Worm (Caenorhabditis elegans): ENCODE results near the gene K01D12.15.
A peak's percentile ranks its signal among the peaks of the same experiment; 100 is the strongest.

The K01D12.15 gene

ce11 chrV:12412321-12412720, 26.1 kb downstream of the K01D12.15 start:
- TF ChIP-seq sea-2 (GFP tag; optimal IDR thresholded peaks at IDR 0.05) (no peak), ZK546.5 (tag; optimal IDR thresholded peaks at IDR 0.05) (no peak), nhr-23 (tag; optimal IDR thresholded peaks at IDR 0.05) (no peak)

DNA sequence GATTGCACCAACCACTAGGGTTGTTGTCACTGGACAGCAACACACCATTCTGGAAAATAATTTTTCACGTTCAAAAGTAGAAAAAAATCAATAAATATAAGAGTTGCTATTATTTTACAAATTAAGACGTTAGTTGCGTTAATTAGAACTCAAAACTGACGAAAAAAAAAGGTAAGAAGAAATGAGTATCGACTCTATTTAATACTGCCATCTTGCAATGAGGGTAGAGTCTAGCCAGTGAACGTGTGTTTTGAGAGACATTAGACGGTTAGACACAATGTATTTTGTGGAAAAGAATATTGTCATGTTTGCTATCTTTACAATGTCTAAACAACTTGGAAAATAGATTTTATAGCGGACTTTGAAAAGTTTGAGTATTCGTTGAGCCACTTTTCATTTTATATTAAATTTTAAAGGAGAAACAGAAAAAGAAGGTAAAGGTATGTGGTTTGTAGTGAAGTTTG, 27.4 kb downstream of the K01D12.15 start, which contains the start of gene cdr-6:
Gene cdr-6 (minus strand): TSS at position 51 of the 464 bp plus-strand sequence.
- peak; percentile 46 for TF ChIP-seq elt-2 (tag; optimal IDR thresholded peaks at IDR 0.05)
- TF ChIP-seq aly-2 (tag; optimal IDR thresholded peaks at IDR 0.05): no peak
- peak; percentile 28 for TF ChIP-seq ceh-28 (tag; optimal IDR thresholded peaks at IDR 0.05)
- no peak for TF ChIP-seq ztf-11 (tag; optimal IDR thresholded peaks at IDR 0.05)
- TF ChIP-seq nhr-23 (tag; optimal IDR thresholded peaks at IDR 0.05): peak; percentile 9
- no peak for TF ChIP-seq daf-12 (tag; optimal IDR thresholded peaks at IDR 0.05)
- TF ChIP-seq pqm-1 (tag; optimal IDR thresholded peaks at IDR 0.05): peak; percentile 63
- TF ChIP-seq pha-4 (tag; optimal IDR thresholded peaks at IDR 0.05): peak; percentile 61
- TF ChIP-seq unc-39 (tag; optimal IDR thresholded peaks at IDR 0.05): no peak
- no peak for TF ChIP-seq ama-1 (optimal IDR thresholded peaks at IDR 0.05)

DNA sequence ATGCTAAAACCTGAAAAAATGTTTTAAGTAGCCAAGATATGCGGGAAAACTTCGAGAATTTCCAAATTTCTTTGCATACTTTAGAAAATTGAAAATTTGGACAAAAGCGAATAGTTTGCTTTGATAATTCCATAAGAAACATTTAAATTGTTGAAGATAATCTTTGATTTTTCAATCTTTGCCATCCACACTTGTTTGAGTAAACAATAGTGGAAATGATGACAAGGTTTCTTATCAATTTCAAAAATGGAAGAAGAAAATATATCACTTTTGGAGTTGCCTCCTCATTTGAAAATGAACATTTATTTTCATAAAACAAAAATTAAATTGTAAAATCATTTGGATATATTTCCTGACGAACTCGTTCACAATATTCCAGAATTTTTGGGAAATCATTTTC, 28.1 kb downstream of the K01D12.15 start:
- no peak for TF ChIP-seq ceh-82 (tag; optimal IDR thresholded peaks at IDR 0.05)
- no peak for TF ChIP-seq tbx-2 (tag; optimal IDR thresholded peaks at IDR 0.05)
- no peak for TF ChIP-seq ceh-16 (tag; optimal IDR thresholded peaks at IDR 0.05)
- TF ChIP-seq pha-4 (tag; optimal IDR thresholded peaks at IDR 0.05): peak; percentile 15
- TF ChIP-seq ceh-9 (tag; optimal IDR thresholded peaks at IDR 0.05): no peak
- TF ChIP-seq nhr-12 (tag; optimal IDR thresholded peaks at IDR 0.05): no peak
- TF ChIP-seq unc-62 (GFP tag; optimal IDR thresholded peaks at IDR 0.05): no peak
- TF ChIP-seq nhr-237 (tag; optimal IDR thresholded peaks at IDR 0.05): no peak
- TF ChIP-seq elt-1 (tag; optimal IDR thresholded peaks at IDR 0.05): no peak
- no peak for TF ChIP-seq hmg-11 (tag; optimal IDR thresholded peaks at IDR 0.05)
- no peak for TF ChIP-seq sea-2 (GFP tag; optimal IDR thresholded peaks at IDR 0.05)
- TF ChIP-seq pqm-1 (tag; optimal IDR thresholded peaks at IDR 0.05): peak; percentile 55
- TF ChIP-seq nhr-25 (tag; optimal IDR thresholded peaks at IDR 0.05): no peak
- no peak for TF ChIP-seq elt-3 (tag; optimal IDR thresholded peaks at IDR 0.05)
- no peak for TF ChIP-seq mml-1 (tag; optimal IDR thresholded peaks at IDR 0.05)
- TF ChIP-seq nhr-43 (tag; optimal IDR thresholded peaks at IDR 0.05; ENCODE audit: poor library complexity, severe bottlenecking): no peak
- no peak for TF ChIP-seq snpc-4 (tag; optimal IDR thresholded peaks at IDR 0.05)
- TF ChIP-seq nhr-23 (tag; optimal IDR thresholded peaks at IDR 0.05): no peak
- no peak for TF ChIP-seq zag-1 (tag; optimal IDR thresholded peaks at IDR 0.05)
- TF ChIP-seq nhr-28 (tag; optimal IDR thresholded peaks at IDR 0.05): no peak
- no peak for TF ChIP-seq eor-1 (tag; optimal IDR thresholded peaks at IDR 0.05)
- TF ChIP-seq nfya-1 (tag; optimal IDR thresholded peaks at IDR 0.05; ENCODE audit: insufficient read depth): no peak
- TF ChIP-seq daf-12 (tag; optimal IDR thresholded peaks at IDR 0.05): no peak
- no peak for TF ChIP-seq egl-5 (tag; optimal IDR thresholded peaks at IDR 0.05)
- no peak for TF ChIP-seq jun-1 (tag; optimal IDR thresholded peaks at IDR 0.05)
- TF ChIP-seq aly-2 (tag; optimal IDR thresholded peaks at IDR 0.05): no peak
- no peak for TF ChIP-seq ama-1 (optimal IDR thresholded peaks at IDR 0.05)
- no peak for TF ChIP-seq lin-15B (tag; optimal IDR thresholded peaks at IDR 0.05)
- TF ChIP-seq fkh-2 (tag; optimal IDR thresholded peaks at IDR 0.05): no peak
- no peak for TF ChIP-seq lin-39 (tag; optimal IDR thresholded peaks at IDR 0.05)
- peak; percentile 62 for TF ChIP-seq elt-2 (tag; optimal IDR thresholded peaks at IDR 0.05)
- no peak for TF ChIP-seq ztf-11 (tag; optimal IDR thresholded peaks at IDR 0.05)
- TF ChIP-seq skn-1 (tag; optimal IDR thresholded peaks at IDR 0.05): peak; percentile 51
- TF ChIP-seq nhr-11 (tag; optimal IDR thresholded peaks at IDR 0.05): no peak
- TF ChIP-seq R02D3.7 (tag; optimal IDR thresholded peaks at IDR 0.05): no peak

- no peak for TF ChIP-seq nhr-28 (tag; optimal IDR thresholded peaks at IDR 0.05)
- TF ChIP-seq pqm-1 (tag; optimal IDR thresholded peaks at IDR 0.05): peak; percentile 79
- peak; percentile 78 for TF ChIP-seq elt-2 (tag; optimal IDR thresholded peaks at IDR 0.05)
- TF ChIP-seq ceh-28 (tag; optimal IDR thresholded peaks at IDR 0.05): no peak
- no peak for TF ChIP-seq pha-4 (tag; optimal IDR thresholded peaks at IDR 0.05)
- TF ChIP-seq ama-1 (optimal IDR thresholded peaks at IDR 0.05): no peak
- no peak for TF ChIP-seq lsy-12 (tag; optimal IDR thresholded peaks at IDR 0.05)
- no peak for TF ChIP-seq nhr-67 (tag; optimal IDR thresholded peaks at IDR 0.05)
Observed at ce11 chrV:12415656-12416055, 29.4 kb downstream of the K01D12.15 start, which contains the start of gene cdr-2. Gene cdr-2 (minus strand): TSS chrV:12415709.
